Worm (Caenorhabditis elegans) whole organism, L2 larva: ENCODE measurements around the gene H19J13.2.

ENCODE experiments used
- C34F6.9 ChIP-seq: fragments of 150-350 bp; optimal IDR thresholded peaks from 2 replicates; lab custom pipeline; 2014; ENCODE audit warnings: missing biosample characterization, missing genetic modification characterization
- alr-1 ChIP-seq: fragments of 150-350 bp; optimal IDR thresholded peaks from 2 replicates; lab custom pipeline; 2014; ENCODE audit warnings: missing biosample characterization, missing genetic modification characterization
- ceh-16 ChIP-seq: fragments of 150-350 bp; optimal IDR thresholded peaks from 2 replicates; lab custom pipeline; 2014; ENCODE audit warnings: missing biosample characterization, missing genetic modification characterization
- fos-1 ChIP-seq: fragments of 150-350 bp; optimal IDR thresholded peaks from 2 replicates; lab custom pipeline; 2014; ENCODE audit warnings: missing biosample characterization, missing genetic modification characterization
- mbf-1 ChIP-seq: sonication (generic microtip); optimal IDR thresholded peaks from 2 replicates; lab custom pipeline; 2017; ENCODE audit warnings: missing biosample characterization, missing genetic modification characterization
- nhr-10 ChIP-seq: sonication (generic microtip); optimal IDR thresholded peaks from 2 replicates; lab custom pipeline; 2017; ENCODE audit warnings: missing biosample characterization, missing genetic modification characterization
- peb-1 ChIP-seq: fragments of 150-350 bp; optimal IDR thresholded peaks from 2 replicates; lab custom pipeline; 2014; ENCODE audit warnings: missing biosample characterization, missing genetic modification characterization
- skn-1 ChIP-seq: sonication (generic microtip); optimal IDR thresholded peaks from 2 replicates; lab custom pipeline; 2017; ENCODE audit warnings: missing biosample characterization, missing genetic modification characterization
- sma-3 ChIP-seq: sonication (generic microtip); optimal IDR thresholded peaks from 2 replicates; lab custom pipeline; 2016; ENCODE audit warnings: missing genetic modification reagents, missing genetic modification characterization, missing compliant biosample characterization
- sma-9 ChIP-seq, 2 experiments: fragments of 150-350 bp in 1 of 2; sonication (generic microtip) in 1 of 2; optimal IDR thresholded peaks; 2 replicates each; lab custom pipeline; 2014 to 2016; ENCODE audit warnings: missing genetic modification characterization in 2 of 2, mild to moderate bottlenecking in 1 of 2, missing biosample characterization in 1 of 2, missing compliant biosample characterization in 1 of 2, missing genetic modification reagents in 1 of 2, moderate library complexity in 1 of 2

Gene H19J13.2

DNA sequence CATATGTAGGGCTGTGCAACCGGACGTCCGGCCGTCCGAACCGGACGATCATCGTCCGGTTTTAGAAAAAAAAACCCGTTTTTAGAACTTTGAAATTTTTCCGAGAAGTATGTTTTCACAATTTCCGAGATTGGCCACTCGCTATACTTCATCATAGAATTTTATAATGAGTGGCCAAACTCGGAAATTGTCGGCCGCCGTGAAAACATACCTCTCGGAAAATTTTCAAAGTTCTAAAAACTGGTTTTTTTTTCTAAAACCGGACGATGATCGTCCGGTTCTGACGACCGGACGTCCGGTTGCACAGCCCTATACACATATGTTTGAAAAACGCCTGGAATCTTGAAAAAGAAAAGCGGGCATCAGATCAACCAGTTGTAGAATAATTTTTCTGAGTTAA lies 46.6 kb downstream of the H19J13.2 start:
- no peak for TF ChIP-seq fos-1
- TF ChIP-seq nhr-10 (tag; lab: Kevin White, UChicago), result no peak
- no peak for TF ChIP-seq C34F6.9 (tag; lab: Kevin White, UChicago)

DNA sequence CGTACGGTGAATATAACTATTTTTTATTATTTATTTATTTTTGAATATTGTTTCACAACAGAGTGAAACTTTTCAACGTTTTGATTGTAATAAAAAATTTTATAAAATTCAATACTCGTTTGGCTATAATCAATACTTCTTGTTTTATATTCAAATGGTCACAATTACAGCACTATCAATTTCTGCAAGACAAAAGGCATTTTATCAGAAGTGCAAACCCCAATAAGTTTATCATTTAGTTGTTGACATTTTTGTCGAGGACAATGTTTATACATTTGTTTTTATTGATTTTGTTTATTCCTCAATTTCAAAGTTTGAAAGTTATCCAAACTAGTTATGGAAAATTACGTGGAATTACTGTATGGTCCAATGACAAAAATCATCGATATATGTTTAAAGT lies 47.8 kb downstream of the H19J13.2 start, which contains the start of gene cest-9.1:
TSS of gene cest-9.1 (plus strand) at position 213 of the 400 bp plus-strand sequence.
- TF ChIP-seq ceh-16 (tag; lab: Kevin White, UChicago) (no peak), skn-1 (tag; lab: Kevin White, UChicago) (no peak), alr-1 (tag; lab: Kevin White, UChicago) (no peak), peb-1 (tag; lab: Kevin White, UChicago) (no peak), sma-3 (no peak), sma-9 (GFP tag; optimal IDR thresholded peaks at IDR 0.05; lab: Kevin White, UChicago) (no peak), sma-9 (tag; optimal IDR thresholded peaks at IDR 0.05; lab: Kevin White, UChicago) (no peak), fos-1 (peak; percentile 57), mbf-1 (tag; lab: Kevin White, UChicago) (no peak)
